Fruit fly (Drosophila melanogaster): Measurements from ENCODE around the gene CG32052.

- TF ChIP-seq CG8478 (optimal IDR thresholded peaks at IDR 0.05) (no peak), CTCF (optimal IDR thresholded peaks at IDR 0.05) (no peak)
Observed at dm6 chr3L:9776804-9777393, 9.9 kb upstream of the CG32052 start.
